Worm (Caenorhabditis elegans): ENCODE data around the gene srh-75.

srh-75 gene

ce11 chrV:11060239-11060984 lies 3.5 kb upstream of the srh-75 start, which contains the start of gene T04C12.11:
Gene T04C12.11, minus strand, starts transcription at chrV:11060289.
- TF ChIP-seq C17E4.6 (GFP tag; IDR thresholded peaks at IDR 0.05) = no peak
- no peak for TF ChIP-seq hrde-1 (tag; optimal IDR thresholded peaks at IDR 0.05; ENCODE audit: borderline replicate concordance)
- no peak for TF ChIP-seq akir-1 (GFP tag; optimal IDR thresholded peaks at IDR 0.05)
- no peak for TF ChIP-seq K12H6.12 (tag; optimal IDR thresholded peaks at IDR 0.05)
- no peak for TF ChIP-seq ztf-22 (GFP tag; optimal IDR thresholded peaks at IDR 0.05)
- no peak for TF ChIP-seq snpc-1.1 (tag; optimal IDR thresholded peaks at IDR 0.05; ENCODE audit: insufficient read depth)

ce11 chrV:11059180-11059579 lies 2.2 kb upstream of the srh-75 start, which contains the start of gene T04C12.1:
Gene T04C12.1, minus strand, starts transcription at chrV:11059269.
- no peak for TF ChIP-seq B0019.2 (GFP tag; conservative IDR thresholded peaks at IDR 0.05)
- TF ChIP-seq ama-1 (optimal IDR thresholded peaks at IDR 0.05) = peak; percentile 6
- TF ChIP-seq ama-1 (GFP tag; optimal IDR thresholded peaks at IDR 0.05) = no peak

ce11 chrV:11056484-11056883 lies 459 bp downstream of the srh-75 start:
- TF ChIP-seq egl-18 (GFP tag; IDR thresholded peaks at IDR 0.05) (no peak), ztf-28 (GFP tag; IDR thresholded peaks at IDR 0.05) (no peak), ztf-22 (GFP tag; optimal IDR thresholded peaks at IDR 0.05) (no peak), nhr-90 (tag; optimal IDR thresholded peaks at IDR 0.05) (no peak), hsf-1 (GFP tag; IDR thresholded peaks at IDR 0.05) (no peak), K12H6.12 (tag; optimal IDR thresholded peaks at IDR 0.05) (no peak), T26A5.8 (tag; optimal IDR thresholded peaks at IDR 0.05) (no peak), ztf-26 (tag; optimal IDR thresholded peaks at IDR 0.05) (no peak), C06A6.2 (GFP tag; conservative IDR thresholded peaks at IDR 0.05) (no peak), madf-8 (GFP tag; conservative IDR thresholded peaks at IDR 0.05) (no peak), F57A8.1 (GFP tag; optimal IDR thresholded peaks at IDR 0.05) (no peak), pbrm-1 (GFP tag; IDR thresholded peaks at IDR 0.05) (no peak), zfh-2 (GFP tag; conservative IDR thresholded peaks at IDR 0.05) (no peak), Y53G8AR.9 (GFP tag; conservative IDR thresholded peaks at IDR 0.05) (no peak), lin-40 (tag; optimal IDR thresholded peaks at IDR 0.05) (no peak)

ce11 chrV:11053827-11054226 lies 3.1 kb downstream of the srh-75 start, which contains the start of gene T04C12.7:
Gene T04C12.7, plus strand, starts transcription at chrV:11054127.
- TF ChIP-seq somi-1 (GFP tag; optimal IDR thresholded peaks at IDR 0.05) (no peak), aptf-2 (GFP tag; conservative IDR thresholded peaks at IDR 0.05) (no peak), hmg-1.2 (GFP tag; IDR thresholded peaks at IDR 0.05) (no peak), rcor-1 (GFP tag; IDR thresholded peaks at IDR 0.05) (no peak), dpff-1 (tag; optimal IDR thresholded peaks at IDR 0.05) (no peak), F52B5.7 (tag; optimal IDR thresholded peaks at IDR 0.05) (no peak), K12H6.12 (tag; optimal IDR thresholded peaks at IDR 0.05) (no peak), madf-10 (tag; optimal IDR thresholded peaks at IDR 0.05) (no peak)

- TF ChIP-seq F39B2.1 (GFP tag; IDR thresholded peaks at IDR 0.05) = no peak
- no peak for TF ChIP-seq attf-5 (GFP tag; optimal IDR thresholded peaks at IDR 0.05)
- TF ChIP-seq F22D6.2 (tag; optimal IDR thresholded peaks at IDR 0.05) = no peak
- no peak for TF ChIP-seq ceh-27 (GFP tag; optimal IDR thresholded peaks at IDR 0.05)
- no peak for TF ChIP-seq unc-130 (GFP tag; optimal IDR thresholded peaks at IDR 0.05)
- no peak for TF ChIP-seq dpff-1 (tag; optimal IDR thresholded peaks at IDR 0.05)
- TF ChIP-seq zfh-2 (GFP tag; conservative IDR thresholded peaks at IDR 0.05) = no peak
- no peak for TF ChIP-seq bed-2 (GFP tag; IDR thresholded peaks at IDR 0.05)
- no peak for TF ChIP-seq Y79H2A.3 (GFP tag; conservative IDR thresholded peaks at IDR 0.05)
- no peak for TF ChIP-seq lin-54 (GFP tag; optimal IDR thresholded peaks at IDR 0.05)
- no peak for TF ChIP-seq atf-7 (tag; optimal IDR thresholded peaks at IDR 0.05)
- no peak for TF ChIP-seq rec-8 (tag; optimal IDR thresholded peaks at IDR 0.05)
- no peak for TF ChIP-seq lin-40 (tag; optimal IDR thresholded peaks at IDR 0.05)
- no peak for TF ChIP-seq nhr-27 (tag; optimal IDR thresholded peaks at IDR 0.05)
Observed at ce11 chrV:11051921-11052320, 5.0 kb downstream of the srh-75 start, which contains the start of gene T04C12.33. Gene T04C12.33, plus strand, starts transcription at chrV:11052221.
